Worm (Caenorhabditis elegans): ENCODE results near the gene max-1.

- TF ChIP-seq pha-4 (tag; optimal IDR thresholded peaks at IDR 0.05) (no peak), snpc-4 (GFP tag; optimal IDR thresholded peaks at IDR 0.05) (no peak), snpc-4 (tag; optimal IDR thresholded peaks at IDR 0.05) (peak in 2 of 4 experiments; percentile 1 to 55), ama-1 (optimal IDR thresholded peaks at IDR 0.05) (no peak), ama-1 (GFP tag; optimal IDR thresholded peaks at IDR 0.05) (no peak), sea-2 (GFP tag; IDR thresholded peaks at IDR 0.05) (no peak), F57A8.1 (GFP tag; optimal IDR thresholded peaks at IDR 0.05) (no peak), egrh-3 (GFP tag; IDR thresholded peaks at IDR 0.05) (no peak), unc-62 (GFP tag; optimal IDR thresholded peaks at IDR 0.05) (no peak), ceh-40 (GFP tag; IDR thresholded peaks at IDR 0.05) (no peak), K12H6.12 (tag; optimal IDR thresholded peaks at IDR 0.05) (no peak), mel-28 (tag; optimal IDR thresholded peaks at IDR 0.05; ENCODE audit: borderline replicate concordance) (no peak)
Measured at ce11 chrV:13163841-13164240, 43.8 kb upstream of the max-1 start.

Measured in whole organism, young adult.